Worm (Caenorhabditis elegans): Measurements from ENCODE around the gene exos-1.

DNA sequence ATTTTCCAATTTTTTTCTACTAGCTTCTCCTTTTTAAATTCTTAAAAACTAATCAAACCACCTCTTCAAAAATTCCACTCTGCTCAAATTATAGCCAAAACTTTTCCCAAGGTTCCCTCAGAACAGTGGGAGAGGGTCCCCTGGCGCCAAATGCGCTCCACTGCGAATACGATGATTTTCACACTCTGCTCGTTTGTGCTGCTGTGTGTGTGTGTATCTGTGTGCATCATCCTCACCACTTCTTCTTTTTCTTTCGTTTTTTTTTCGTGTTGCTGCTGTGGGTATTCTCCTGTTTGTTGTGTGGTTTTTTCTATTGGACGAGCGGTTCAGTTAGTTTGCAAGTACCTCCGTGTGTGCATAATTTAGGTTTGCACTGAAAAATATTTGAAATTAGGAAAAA, 30.4 kb downstream of the exos-1 start:
- TF ChIP-seq sea-1 (GFP tag; conservative IDR thresholded peaks at IDR 0.05) (no peak), aly-1 (tag; optimal IDR thresholded peaks at IDR 0.05) (no peak), tbx-37 (GFP tag; conservative IDR thresholded peaks at IDR 0.05) (no peak), tbx-11 (GFP tag; IDR thresholded peaks at IDR 0.05) (no peak)

Measured in whole organism, early embryonic.